Fruit fly (Drosophila melanogaster) whole organism, wandering third instar larva: ENCODE measurements around the gene CG13623.

Experiments
- Abd-B ChIP-seq: fragments of >200 bp; optimal IDR thresholded peaks from 2 replicates; lab custom pipeline; 2017; ENCODE audit warnings: missing biosample characterization, missing genetic modification characterization
- CG32264 ChIP-seq: fragments of 200-800 bp; sonication (Bioruptor generic); optimal IDR thresholded peaks from 2 replicates; lab custom pipeline; 2016; ENCODE audit warnings: missing biosample characterization, missing genetic modification characterization
- CG9705 ChIP-seq: fragments of 200-800 bp; sonication (Bioruptor generic); optimal IDR thresholded peaks from 2 replicates; lab custom pipeline; 2018; ENCODE audit warnings: missing biosample characterization, mild to moderate bottlenecking, missing genetic modification characterization
- CrebA ChIP-seq: fragments of 200-800 bp; sonication (Bioruptor generic); optimal IDR thresholded peaks from 2 replicates; lab custom pipeline; 2016; ENCODE audit warnings: missing biosample characterization, mild to moderate bottlenecking, missing genetic modification characterization, borderline replicate concordance
- Dfd ChIP-seq: fragments of >200 bp; optimal IDR thresholded peaks from 2 replicates; lab custom pipeline; 2017; ENCODE audit warnings: missing biosample characterization, missing genetic modification characterization
- Dif ChIP-seq: fragments of 200-275, 200-300 bp; sonication (Bioruptor generic); optimal IDR thresholded peaks from 2 replicates; lab custom pipeline; 2018; ENCODE audit warnings: missing biosample characterization, missing genetic modification characterization; ENCODE audit not compliant: partially characterized antibody
- GATAd ChIP-seq: sonication (Bioruptor generic); optimal IDR thresholded peaks from 2 replicates; lab custom pipeline; 2016; ENCODE audit warnings: missing biosample characterization, missing genetic modification characterization
- HLH106 ChIP-seq: fragments of 200-800 bp; optimal IDR thresholded peaks from 3 replicates; lab custom pipeline; 2019; ENCODE audit warnings: missing biosample characterization, mild to moderate bottlenecking, missing genetic modification characterization, moderate library complexity
- Hnf4 ChIP-seq: fragments of 200-800 bp; sonication (Bioruptor generic); optimal IDR thresholded peaks from 2 replicates; lab custom pipeline; 2016; ENCODE audit warnings: missing biosample characterization, mild to moderate bottlenecking, missing genetic modification characterization
- Hr78 ChIP-seq: fragments of >200 bp; optimal IDR thresholded peaks from 2 replicates; lab custom pipeline; 2017; ENCODE audit warnings: missing biosample characterization, missing genetic modification characterization
- Hr83 ChIP-seq: fragments of 200-300 bp; sonication (Bioruptor generic); optimal IDR thresholded peaks from 2 replicates; lab custom pipeline; 2016; ENCODE audit warnings: missing biosample characterization, mild to moderate bottlenecking, missing genetic modification characterization, moderate library complexity; ENCODE audit not compliant: poor library complexity, severe bottlenecking
- Jra ChIP-seq: sonication (Bioruptor generic); optimal IDR thresholded peaks from 2 replicates; lab custom pipeline; 2016; ENCODE audit warnings: missing biosample characterization, missing genetic modification characterization
- Mio ChIP-seq: sonication (Bioruptor generic); optimal IDR thresholded peaks from 2 replicates; lab custom pipeline; 2016; ENCODE audit warnings: missing biosample characterization, missing genetic modification characterization
- Myc ChIP-seq: fragments of >200 bp; optimal IDR thresholded peaks from 2 replicates; lab custom pipeline; 2017
- N ChIP-seq: fragments of >200 bp; optimal IDR thresholded peaks from 2 replicates; lab custom pipeline; 2018; ENCODE audit warnings: missing biosample characterization, missing external identifiers, missing genetic modification characterization
- OdsH ChIP-seq: fragments of 200-800 bp; sonication (Bioruptor generic); optimal IDR thresholded peaks from 2 replicates; lab custom pipeline; 2016; ENCODE audit warnings: missing biosample characterization, mild to moderate bottlenecking, missing genetic modification characterization
- Rel ChIP-seq, 2 experiments: fragments of 200-800 bp; sonication (Bioruptor generic) in 1 of 2; optimal IDR thresholded peaks; 2 replicates in 1 of 2; 3 replicates in 1 of 2; lab custom pipeline; 2016 to 2019; ENCODE audit warnings: mild to moderate bottlenecking in 2 of 2, missing biosample characterization in 2 of 2, missing genetic modification characterization in 2 of 2, moderate library complexity in 1 of 2
- Sp1 ChIP-seq: fragments of 200-800 bp; sonication (Bioruptor generic); optimal IDR thresholded peaks from 3 replicates; lab custom pipeline; 2019; ENCODE audit warnings: missing biosample characterization, mild to moderate bottlenecking, missing genetic modification characterization, moderate library complexity
- br ChIP-seq: fragments of 200-800 bp; sonication (Bioruptor generic); optimal IDR thresholded peaks from 2 replicates; lab custom pipeline; 2016; ENCODE audit warnings: missing biosample characterization, missing genetic modification characterization
- brk ChIP-seq: fragments of 200-800 bp; sonication (Bioruptor generic); optimal IDR thresholded peaks from 2 replicates; lab custom pipeline; 2016; ENCODE audit warnings: missing biosample characterization, mild to moderate bottlenecking, missing genetic modification characterization
- dl ChIP-seq, 2 experiments: fragments of 175-275, 200-275 bp in 1 of 2; fragments of 200-275 bp in 1 of 2; sonication (Bioruptor generic); optimal IDR thresholded peaks; lab custom pipeline; 2018; ENCODE audit warnings: mild to moderate bottlenecking in 2 of 2, missing biosample characterization in 2 of 2, missing genetic modification characterization in 2 of 2, moderate library complexity in 2 of 2; ENCODE audit not compliant: partially characterized antibody in 2 of 2, insufficient read depth in 1 of 2
- dmrt93B ChIP-seq: fragments of 200-800 bp; sonication (Bioruptor generic); optimal IDR thresholded peaks from 2 replicates; lab custom pipeline; 2018; ENCODE audit warnings: missing biosample characterization, mild to moderate bottlenecking, missing genetic modification characterization
- dsf ChIP-seq: sonication (Bioruptor generic); optimal IDR thresholded peaks from 2 replicates; lab custom pipeline; 2016; ENCODE audit warnings: missing biosample characterization, missing genetic modification characterization, borderline replicate concordance
- ey ChIP-seq: fragments of 200-800 bp; sonication (Bioruptor generic); optimal IDR thresholded peaks from 2 replicates; lab custom pipeline; 2016; ENCODE audit warnings: missing biosample characterization, missing genetic modification characterization
- foxo ChIP-seq, 2 experiments: fragments of 200-800 bp; sonication (Bioruptor generic); optimal IDR thresholded peaks; 2 replicates in 1 of 2; 3 replicates in 1 of 2; lab custom pipeline; 2016 to 2017; ENCODE audit warnings: missing biosample characterization in 2 of 2, missing genetic modification characterization in 2 of 2
- fru ChIP-seq: fragments of 200-800 bp; sonication (Bioruptor generic); optimal IDR thresholded peaks from 3 replicates; lab custom pipeline; 2016; ENCODE audit warnings: missing biosample characterization, mild to moderate bottlenecking, missing genetic modification characterization
- h ChIP-seq: fragments of 200-800 bp; sonication (Bioruptor generic); optimal IDR thresholded peaks from 3 replicates; lab custom pipeline; 2016; ENCODE audit warnings: missing biosample characterization, mild to moderate bottlenecking, missing genetic modification characterization
- jim ChIP-seq: fragments of 175-275, 200-325 bp; sonication (Bioruptor generic); optimal IDR thresholded peaks from 2 replicates; lab custom pipeline; 2016; ENCODE audit warnings: missing biosample characterization, mild to moderate bottlenecking, missing genetic modification characterization
- lola ChIP-seq: fragments of >200 bp; optimal IDR thresholded peaks from 2 replicates; lab custom pipeline; 2017; ENCODE audit warnings: missing biosample characterization, missing genetic modification characterization
- pan ChIP-seq: fragments of >200 bp; optimal IDR thresholded peaks from 2 replicates; lab custom pipeline; 2017
- psq ChIP-seq: fragments of 200-800 bp; sonication (Bioruptor generic); optimal IDR thresholded peaks from 3 replicates; lab custom pipeline; 2017; ENCODE audit warnings: missing biosample characterization, mild to moderate bottlenecking, missing genetic modification characterization, moderate library complexity
- rgr ChIP-seq: fragments of 200-800 bp; sonication (Bioruptor generic); optimal IDR thresholded peaks from 3 replicates; lab custom pipeline; 2016; ENCODE audit warnings: missing biosample characterization, mild to moderate bottlenecking, missing genetic modification characterization
- sage ChIP-seq: fragments of 200-800 bp; sonication (Bioruptor generic); optimal IDR thresholded peaks from 2 replicates; lab custom pipeline; 2016; ENCODE audit warnings: missing biosample characterization, mild to moderate bottlenecking, missing genetic modification characterization
- sv ChIP-seq: fragments of 200-800 bp; sonication (Bioruptor generic); optimal IDR thresholded peaks from 3 replicates; lab custom pipeline; 2016; ENCODE audit warnings: missing biosample characterization, missing genetic modification characterization
- woc ChIP-seq: sonication (Bioruptor generic); optimal IDR thresholded peaks from 2 replicates; lab custom pipeline; 2016; ENCODE audit warnings: missing biosample characterization, mild to moderate bottlenecking, missing genetic modification characterization

The CG13623 gene

dm6 chr3R:24543033-24543675, 12.8 kb upstream of the CG13623 start:
- TF ChIP-seq Hr78, result no peak
- peak; percentile 97 for TF ChIP-seq OdsH (GFP tag; lab: Kevin White, UChicago)
- peak; percentile 90 for TF ChIP-seq psq (GFP tag; lab: Kevin White, UChicago)
- TF ChIP-seq br (GFP tag; lab: Kevin White, UChicago), result peak; percentile 92
- peak; percentile 95 for TF ChIP-seq Sp1 (GFP tag; lab: Kevin White, UChicago)
- TF ChIP-seq woc, result peak; percentile 84
- TF ChIP-seq Abd-B (GFP tag; lab: Kevin White, UChicago), result no peak
- no peak for TF ChIP-seq lola (GFP tag; lab: Kevin White, UChicago)
- TF ChIP-seq ey (GFP tag; lab: Kevin White, UChicago), result peak; percentile 96
- peak; percentile 69 for TF ChIP-seq CG32264 (GFP tag; lab: Kevin White, UChicago)
- TF ChIP-seq GATAd, result peak; percentile 52
- no peak for TF ChIP-seq jim
- TF ChIP-seq sv (GFP tag; lab: Kevin White, UChicago), result peak; percentile 92
- peak; percentile 87 for TF ChIP-seq CG9705 (GFP tag; lab: Kevin White, UChicago)
- peak in 1 of 2 experiments; percentile 85 for TF ChIP-seq foxo (GFP tag; optimal IDR thresholded peaks at IDR 0.05; lab: Kevin White, UChicago)
- TF ChIP-seq dsf (GFP tag; lab: Kevin White, UChicago), result peak; percentile 74
- TF ChIP-seq Hr83, result peak; percentile 63
- peak; percentile 93 for TF ChIP-seq Hnf4 (GFP tag; lab: Kevin White, UChicago)
- no peak for TF ChIP-seq CrebA
- peak; percentile 94 for TF ChIP-seq HLH106 (tag; lab: Kevin White, UChicago)
- no peak for TF ChIP-seq Dif (GFP tag; lab: Kevin White, UChicago)
- peak; percentile 98 for TF ChIP-seq h (GFP tag; lab: Kevin White, UChicago)
- TF ChIP-seq rgr (GFP tag; lab: Kevin White, UChicago), result peak; percentile 97
- peak; percentile 87 for TF ChIP-seq dmrt93B (GFP tag; lab: Kevin White, UChicago)
- peak; percentile 92 for TF ChIP-seq sage
- TF ChIP-seq Jra (GFP tag; lab: Kevin White, UChicago), result peak; percentile 85
- TF ChIP-seq Myc (lab: Kevin White, UChicago), result no peak
- no peak for TF ChIP-seq Dfd (GFP tag; lab: Kevin White, UChicago)
- TF ChIP-seq Mio (GFP tag; lab: Kevin White, UChicago), result peak; percentile 89
- TF ChIP-seq fru (GFP tag; lab: Kevin White, UChicago), result peak; percentile 93
- TF ChIP-seq Rel (GFP tag; optimal IDR thresholded peaks at IDR 0.05; lab: Kevin White, UChicago), result peak; percentile 34
- TF ChIP-seq Rel (tag; optimal IDR thresholded peaks at IDR 0.05; lab: Kevin White, UChicago), result peak; percentile 78

DNA sequence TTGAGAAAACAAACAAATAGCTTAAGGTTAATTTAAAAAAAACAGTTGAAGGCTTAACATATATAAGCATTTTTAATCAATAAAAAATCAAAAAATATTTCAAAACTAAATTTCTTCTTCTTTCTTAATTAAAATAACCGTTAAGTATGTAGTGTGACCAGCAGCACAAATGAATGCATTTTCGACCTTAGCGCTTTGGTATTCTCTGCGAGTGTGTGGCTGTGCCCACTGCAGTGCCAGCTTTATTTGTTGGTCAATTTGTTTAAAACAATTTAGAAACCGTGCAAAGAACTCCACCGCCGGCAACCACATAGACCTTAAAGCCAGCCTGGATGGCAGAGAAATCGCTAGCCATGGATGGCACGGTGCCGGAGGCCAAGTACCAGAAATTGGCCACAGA, 2.5 kb downstream of the CG13623 start, which contains the start of gene CG6607:
TSS of gene CG6607 (plus strand) at position 203 of the 400 bp plus-strand sequence.
- TF ChIP-seq ey (GFP tag; lab: Kevin White, UChicago), result no peak

DNA sequence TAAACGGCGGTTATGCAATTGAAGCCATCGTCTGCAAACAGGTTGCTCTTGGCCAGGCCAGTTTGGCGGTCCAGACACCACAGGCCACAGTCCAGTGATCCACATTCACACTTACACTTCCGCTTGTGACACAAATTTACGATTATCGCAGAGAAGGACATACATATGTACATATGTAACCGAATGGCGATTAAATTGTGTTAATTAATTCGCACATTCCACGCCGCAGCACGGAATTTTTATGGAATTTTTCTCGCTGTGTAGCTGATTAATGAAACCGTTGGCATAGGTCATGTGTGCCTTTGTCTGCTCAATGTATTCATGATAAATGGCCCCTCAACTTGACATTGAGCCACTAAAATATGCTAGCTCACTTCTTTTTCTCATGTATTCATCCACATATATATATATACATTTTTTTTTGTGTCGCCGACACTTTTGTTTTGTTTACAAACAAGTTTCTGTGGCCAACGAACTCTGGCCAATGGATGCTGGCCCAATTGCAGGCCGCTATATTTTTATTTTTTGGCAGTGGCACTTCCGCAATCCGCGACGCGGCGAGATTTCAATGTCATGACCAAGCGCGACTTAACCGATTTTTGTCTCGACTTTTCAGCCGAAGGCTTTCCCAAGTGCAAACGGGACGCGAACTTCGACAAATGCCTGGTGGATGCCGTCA, 4.2 kb downstream of the CG13623 start:
- no peak for TF ChIP-seq pan (lab: Kevin White, UChicago)
- TF ChIP-seq CG9705 (GFP tag; lab: Kevin White, UChicago), result no peak
- no peak for TF ChIP-seq Dfd (GFP tag; lab: Kevin White, UChicago)

dm6 chr3R:24524426-24524974, 5.9 kb downstream of the CG13623 start, which contains the start of gene Jhbp12:
Gene Jhbp12, plus strand, starts transcription at chr3R:24524794.
- TF ChIP-seq N (GFP tag; lab: Kevin White, UChicago) (no peak), Hnf4 (GFP tag; lab: Kevin White, UChicago) (no peak), brk (GFP tag; lab: Kevin White, UChicago) (no peak), foxo (GFP tag; optimal IDR thresholded peaks at IDR 0.05; lab: Kevin White, UChicago) (no peak), br (GFP tag; lab: Kevin White, UChicago) (no peak), CG9705 (GFP tag; lab: Kevin White, UChicago) (no peak), fru (GFP tag; lab: Kevin White, UChicago) (no peak), HLH106 (tag; lab: Kevin White, UChicago) (no peak), Mio (GFP tag; lab: Kevin White, UChicago) (no peak), jim (no peak), Dif (GFP tag; lab: Kevin White, UChicago) (no peak), sage (no peak), Dfd (GFP tag; lab: Kevin White, UChicago) (no peak), ey (GFP tag; lab: Kevin White, UChicago) (no peak), CrebA (no peak), dmrt93B (GFP tag; lab: Kevin White, UChicago) (no peak), Jra (GFP tag; lab: Kevin White, UChicago) (no peak), dl (GFP tag; optimal IDR thresholded peaks at IDR 0.05; lab: Kevin White, UChicago; ENCODE audit: insufficient read depth in 1 of 2, partially characterized antibody in 2 of 2) (no peak), pan (lab: Kevin White, UChicago) (no peak), Abd-B (GFP tag; lab: Kevin White, UChicago) (no peak)
- TF ChIP-seq, all 38 proteins: peak for 0
